Worm (Caenorhabditis elegans): ENCODE results near the gene C03A3.3.
A peak's percentile ranks its signal among the peaks of the same experiment; 100 is the strongest.

The C03A3.3 gene

ce11 chrX:11307056-11307455, 38.2 kb upstream of the C03A3.3 start, which contains the start of gene vhl-1:
Gene vhl-1 (plus strand): TSS chrX:11307356.
- TF ChIP-seq ham-2 (GFP tag; optimal IDR thresholded peaks at IDR 0.05), result no peak
- no peak for TF ChIP-seq lin-32 (GFP tag; optimal IDR thresholded peaks at IDR 0.05)
- TF ChIP-seq M03D4.4 (tag; optimal IDR thresholded peaks at IDR 0.05), result no peak
- TF ChIP-seq sem-2 (GFP tag; optimal IDR thresholded peaks at IDR 0.05), result no peak
- no peak for TF ChIP-seq unc-39 (tag; optimal IDR thresholded peaks at IDR 0.05)
- no peak for TF ChIP-seq bed-3 (GFP tag; optimal IDR thresholded peaks at IDR 0.05)
- no peak for TF ChIP-seq cnd-1 (tag; optimal IDR thresholded peaks at IDR 0.05)
- no peak for TF ChIP-seq snpc-4 (tag; optimal IDR thresholded peaks at IDR 0.05)
- no peak for TF ChIP-seq drap-1 (GFP tag; optimal IDR thresholded peaks at IDR 0.05)
- no peak for TF ChIP-seq hlh-1 (tag; optimal IDR thresholded peaks at IDR 0.05)
- TF ChIP-seq nhr-12 (tag; optimal IDR thresholded peaks at IDR 0.05), result no peak
- TF ChIP-seq ztf-11 (tag; optimal IDR thresholded peaks at IDR 0.05), result no peak
- no peak for TF ChIP-seq lin-13 (tag; optimal IDR thresholded peaks at IDR 0.05)
- TF ChIP-seq ceh-43 (GFP tag; optimal IDR thresholded peaks at IDR 0.05), result no peak
- no peak for TF ChIP-seq unc-62 (GFP tag; optimal IDR thresholded peaks at IDR 0.05)
- TF ChIP-seq lsy-2 (tag; optimal IDR thresholded peaks at IDR 0.05), result no peak
- TF ChIP-seq mep-1 (tag; optimal IDR thresholded peaks at IDR 0.05), result no peak
- no peak for TF ChIP-seq flh-1 (GFP tag; optimal IDR thresholded peaks at IDR 0.05)

- TF ChIP-seq snpc-4 (tag; optimal IDR thresholded peaks at IDR 0.05), result no peak
- TF ChIP-seq nhr-12 (tag; optimal IDR thresholded peaks at IDR 0.05), result no peak
- no peak for TF ChIP-seq unc-120 (tag; optimal IDR thresholded peaks at IDR 0.05; ENCODE audit: poor library complexity, severe bottlenecking)
- no peak for TF ChIP-seq elt-3 (tag; optimal IDR thresholded peaks at IDR 0.05)
- TF ChIP-seq sem-2 (GFP tag; optimal IDR thresholded peaks at IDR 0.05), result no peak
These were observed 36.9 kb upstream of the C03A3.3 start, which contains the start of gene F08G12.1 for ce11 chrX:11305773-11306172. Gene F08G12.1 (minus strand): TSS chrX:11305873.

- no peak for TF ChIP-seq bed-3 (GFP tag; optimal IDR thresholded peaks at IDR 0.05)
- no peak for TF ChIP-seq nhr-237 (tag; optimal IDR thresholded peaks at IDR 0.05)
- TF ChIP-seq nhr-76 (tag; optimal IDR thresholded peaks at IDR 0.05), result no peak
- peak; percentile 29 for TF ChIP-seq cnd-1 (tag; optimal IDR thresholded peaks at IDR 0.05)
- no peak for TF ChIP-seq lin-13 (tag; optimal IDR thresholded peaks at IDR 0.05)
- peak; percentile 13 for TF ChIP-seq unc-62 (GFP tag; optimal IDR thresholded peaks at IDR 0.05)
- TF ChIP-seq drap-1 (GFP tag; optimal IDR thresholded peaks at IDR 0.05), result peak; percentile 56
- no peak for TF ChIP-seq snpc-4 (tag; optimal IDR thresholded peaks at IDR 0.05)
- TF ChIP-seq sptf-1 (tag; optimal IDR thresholded peaks at IDR 0.05), result peak; percentile 66
- no peak for TF ChIP-seq ceh-83 (GFP tag; optimal IDR thresholded peaks at IDR 0.05)
- TF ChIP-seq hlh-1 (tag; optimal IDR thresholded peaks at IDR 0.05), result peak; percentile 73
- TF ChIP-seq mls-2 (tag; optimal IDR thresholded peaks at IDR 0.05), result peak; percentile 48
- no peak for TF ChIP-seq mab-5 (tag; optimal IDR thresholded peaks at IDR 0.05)
- TF ChIP-seq elt-1 (tag; optimal IDR thresholded peaks at IDR 0.05; ENCODE audit: borderline replicate concordance, insufficient read depth), result no peak
- TF ChIP-seq mep-1 (tag; optimal IDR thresholded peaks at IDR 0.05), result peak; percentile 35
- peak; percentile 48 for TF ChIP-seq lsy-2 (tag; optimal IDR thresholded peaks at IDR 0.05)
- TF ChIP-seq unc-120 (tag; optimal IDR thresholded peaks at IDR 0.05; ENCODE audit: poor library complexity, severe bottlenecking), result peak; percentile 15
- peak; percentile 46 for TF ChIP-seq ces-1 (GFP tag; optimal IDR thresholded peaks at IDR 0.05)
- no peak for TF ChIP-seq nhr-28 (tag; optimal IDR thresholded peaks at IDR 0.05)
- peak; percentile 49 for TF ChIP-seq ztf-11 (tag; optimal IDR thresholded peaks at IDR 0.05)
- TF ChIP-seq zip-8 (tag; optimal IDR thresholded peaks at IDR 0.05), result no peak
- peak; percentile 15 for TF ChIP-seq unc-39 (tag; optimal IDR thresholded peaks at IDR 0.05)
- TF ChIP-seq M03D4.4 (tag; optimal IDR thresholded peaks at IDR 0.05), result peak; percentile 72
- TF ChIP-seq pha-4 (tag; optimal IDR thresholded peaks at IDR 0.05), result peak; percentile 52
These were observed 30.9 kb upstream of the C03A3.3 start, which contains the start of the genes snrp-40.1 and F08G12.3 for ce11 chrX:11299642-11300307. Gene snrp-40.1 (minus strand): TSS chrX:11299784. Gene F08G12.3 (plus strand): TSS chrX:11300257.

- TF ChIP-seq mls-2 (tag; optimal IDR thresholded peaks at IDR 0.05), result peak; percentile 39
- TF ChIP-seq ham-2 (GFP tag; optimal IDR thresholded peaks at IDR 0.05), result no peak
- TF ChIP-seq nhr-12 (tag; optimal IDR thresholded peaks at IDR 0.05), result no peak
- TF ChIP-seq ces-1 (GFP tag; optimal IDR thresholded peaks at IDR 0.05), result no peak
- no peak for TF ChIP-seq unc-120 (tag; optimal IDR thresholded peaks at IDR 0.05; ENCODE audit: poor library complexity, severe bottlenecking)
- no peak for TF ChIP-seq bed-3 (GFP tag; optimal IDR thresholded peaks at IDR 0.05)
- TF ChIP-seq ztf-11 (tag; optimal IDR thresholded peaks at IDR 0.05), result peak; percentile 10
- no peak for TF ChIP-seq mab-5 (tag; optimal IDR thresholded peaks at IDR 0.05)
- no peak for TF ChIP-seq unc-62 (GFP tag; optimal IDR thresholded peaks at IDR 0.05)
- no peak for TF ChIP-seq sem-2 (GFP tag; optimal IDR thresholded peaks at IDR 0.05)
- TF ChIP-seq nhr-28 (tag; optimal IDR thresholded peaks at IDR 0.05), result no peak
- TF ChIP-seq nhr-76 (tag; optimal IDR thresholded peaks at IDR 0.05), result no peak
- TF ChIP-seq ceh-43 (GFP tag; optimal IDR thresholded peaks at IDR 0.05), result no peak
- TF ChIP-seq elt-3 (tag; optimal IDR thresholded peaks at IDR 0.05), result no peak
- peak; percentile 26 for TF ChIP-seq cnd-1 (tag; optimal IDR thresholded peaks at IDR 0.05)
- no peak for TF ChIP-seq unc-39 (tag; optimal IDR thresholded peaks at IDR 0.05)
- peak; percentile 48 for TF ChIP-seq ceh-39 (tag; optimal IDR thresholded peaks at IDR 0.05)
- TF ChIP-seq nhr-237 (tag; optimal IDR thresholded peaks at IDR 0.05), result no peak
- TF ChIP-seq mep-1 (tag; optimal IDR thresholded peaks at IDR 0.05), result peak; percentile 12
- TF ChIP-seq M03D4.4 (tag; optimal IDR thresholded peaks at IDR 0.05), result no peak
- peak; percentile 78 for TF ChIP-seq nhr-2 (tag; optimal IDR thresholded peaks at IDR 0.05)
These were observed 28.0 kb upstream of the C03A3.3 start, which contains the start of gene inx-2 for ce11 chrX:11296683-11297365. Gene inx-2 (minus strand): TSS chrX:11296733.

All from whole organism, mixed stage, embryonic.